Worm (Caenorhabditis elegans) whole organism, L1 larva: ENCODE measurements around the gene C14E2.1.

Source experiments
- C04F5.9 ChIP-seq: sonication (generic microtip); optimal IDR thresholded peaks from 2 replicates; lab custom pipeline; 2016; ENCODE audit warnings: missing genetic modification characterization, missing compliant biosample characterization
- alr-1 ChIP-seq: fragments of 200-800 bp; sonication (Bioruptor generic); optimal IDR thresholded peaks from 2 replicates; lab custom pipeline; 2018; ENCODE audit warnings: borderline replicate concordance, mild to moderate bottlenecking, missing genetic modification characterization, missing compliant biosample characterization
- ceh-8 ChIP-seq: fragments of 200-800 bp; sonication (Bioruptor generic); optimal IDR thresholded peaks from 2 replicates; lab custom pipeline; 2018; ENCODE audit warnings: mild to moderate bottlenecking, missing genetic modification characterization, moderate library complexity, missing compliant biosample characterization
- ceh-90 ChIP-seq: sonication (generic microtip); optimal IDR thresholded peaks from 2 replicates; lab custom pipeline; 2016; ENCODE audit warnings: missing genetic modification characterization, missing compliant biosample characterization
- dpl-1 ChIP-seq, 3 experiments: fragments of 150-350 bp in 2 of 3; sonication (generic microtip) in 1 of 3; optimal IDR thresholded peaks; 2 replicates each; lab custom pipeline; 2014 to 2017; ENCODE audit warnings: missing biosample characterization in 3 of 3, missing genetic modification characterization in 3 of 3, missing genetic modification reagents in 3 of 3
- dsc-1 ChIP-seq: sonication (generic microtip); optimal IDR thresholded peaks from 2 replicates; lab custom pipeline; 2016; ENCODE audit warnings: mild to moderate bottlenecking, missing genetic modification characterization, missing compliant biosample characterization
- efl-1 ChIP-seq, 4 experiments: fragments of 150-350 bp; optimal IDR thresholded peaks in 3 of 4; peaks in 1 of 4; 1 replicate in 1 of 4; 2 replicates in 3 of 4; lab custom pipeline; 2014; ENCODE audit warnings: missing biosample characterization in 2 of 4, missing genetic modification characterization in 2 of 4, missing genetic modification reagents in 2 of 4
- efl-3 ChIP-seq: fragments of 200-800 bp; sonication (Bioruptor generic); optimal IDR thresholded peaks from 2 replicates; lab custom pipeline; 2018; ENCODE audit warnings: mild to moderate bottlenecking, missing genetic modification characterization, missing compliant biosample characterization
- fkh-10 ChIP-seq: sonication (generic microtip); optimal IDR thresholded peaks from 2 replicates; lab custom pipeline; 2017; ENCODE audit warnings: missing biosample characterization, missing genetic modification reagents, missing genetic modification characterization
- fkh-8 ChIP-seq: sonication (generic microtip); optimal IDR thresholded peaks from 2 replicates; lab custom pipeline; 2016; ENCODE audit warnings: mild to moderate bottlenecking, missing genetic modification characterization, missing compliant biosample characterization
- hlh-4 ChIP-seq: sonication (generic microtip); optimal IDR thresholded peaks from 2 replicates; lab custom pipeline; 2016; ENCODE audit warnings: mild to moderate bottlenecking, missing genetic modification characterization, missing compliant biosample characterization
- isw-1 ChIP-seq: fragments of 200-800 bp; sonication (Bioruptor generic); IDR thresholded peaks from 2 replicates; pipeline ENCODE4 v1.3.6; 2022; ENCODE audit warnings: missing genetic modification characterization, missing compliant biosample characterization
- lin-15B ChIP-seq: fragments of 150-350 bp; sonication (generic microtip); optimal IDR thresholded peaks from 3 replicates; lab custom pipeline; 2014; ENCODE audit warnings: missing biosample characterization, missing genetic modification characterization
- lir-3 ChIP-seq: sonication (generic microtip); optimal IDR thresholded peaks from 2 replicates; lab custom pipeline; 2016; ENCODE audit warnings: mild to moderate bottlenecking, missing genetic modification characterization, moderate library complexity, missing compliant biosample characterization; ENCODE audit not compliant: poor library complexity
- mab-9 ChIP-seq: fragments of 200-800 bp; sonication (Bioruptor generic); IDR thresholded peaks from 2 replicates; pipeline ENCODE4 v1.3.6; 2022; ENCODE audit warnings: missing genetic modification reagents, missing genetic modification characterization, missing compliant biosample characterization
- mef-2 ChIP-seq: fragments of 150-350 bp; optimal IDR thresholded peaks from 2 replicates; lab custom pipeline; 2014; ENCODE audit warnings: missing biosample characterization, missing genetic modification characterization
- nhr-11 ChIP-seq: fragments of 150-350 bp; optimal IDR thresholded peaks from 2 replicates; lab custom pipeline; 2014; ENCODE audit warnings: missing biosample characterization, missing genetic modification characterization
- nhr-19 ChIP-seq: fragments of 200-800 bp; sonication (Bioruptor generic); conservative IDR thresholded peaks from 2 replicates; pipeline ENCODE4 v1.3.6; 2022; ENCODE audit warnings: missing genetic modification characterization, missing compliant biosample characterization
- nhr-237 ChIP-seq: fragments of 150-350 bp; optimal IDR thresholded peaks from 2 replicates; lab custom pipeline; 2014; ENCODE audit warnings: missing biosample characterization, missing genetic modification characterization
- nhr-47 ChIP-seq: sonication (generic microtip); optimal IDR thresholded peaks from 2 replicates; lab custom pipeline; 2016; ENCODE audit warnings: mild to moderate bottlenecking, missing genetic modification characterization, moderate library complexity, missing compliant biosample characterization
- nhr-71 ChIP-seq: sonication (generic microtip); optimal IDR thresholded peaks from 2 replicates; lab custom pipeline; 2016; ENCODE audit warnings: mild to moderate bottlenecking, missing genetic modification characterization, moderate library complexity, missing compliant biosample characterization
- nhr-77 ChIP-seq: fragments of 150-350 bp; optimal IDR thresholded peaks from 2 replicates; lab custom pipeline; 2014; ENCODE audit warnings: missing biosample characterization, missing genetic modification characterization
- skn-1 ChIP-seq: fragments of 150-350 bp; optimal IDR thresholded peaks from 2 replicates; lab custom pipeline; 2014; ENCODE audit warnings: missing biosample characterization, missing genetic modification characterization
- snpc-4 ChIP-seq: fragments of 150-350 bp; optimal IDR thresholded peaks from 2 replicates; lab custom pipeline; 2014; ENCODE audit warnings: missing biosample characterization, missing genetic modification characterization
- snu-23 ChIP-seq: sonication (generic microtip); optimal IDR thresholded peaks from 2 replicates; lab custom pipeline; 2016; ENCODE audit warnings: missing genetic modification characterization, missing compliant biosample characterization
- sptf-1 ChIP-seq: fragments of 150-350 bp; optimal IDR thresholded peaks from 2 replicates; lab custom pipeline; 2014; ENCODE audit warnings: missing biosample characterization, missing genetic modification characterization
- tbx-2 ChIP-seq: sonication (generic microtip); optimal IDR thresholded peaks from 2 replicates; lab custom pipeline; 2016; ENCODE audit warnings: missing genetic modification characterization, missing compliant biosample characterization
- unc-30 ChIP-seq: sonication (generic microtip); optimal IDR thresholded peaks from 2 replicates; lab custom pipeline; 2017; ENCODE audit warnings: missing biosample characterization, missing genetic modification characterization
- unc-62 ChIP-seq: fragments of 150-350 bp; optimal IDR thresholded peaks from 2 replicates; lab custom pipeline; 2014; ENCODE audit warnings: missing biosample characterization, missing genetic modification reagents, missing genetic modification characterization
- xbp-1 ChIP-seq: sonication (generic microtip); optimal IDR thresholded peaks from 2 replicates; lab custom pipeline; 2016; ENCODE audit warnings: missing genetic modification characterization, missing compliant biosample characterization
- zip-4 ChIP-seq: fragments of 200-800 bp; sonication (Bioruptor generic); optimal IDR thresholded peaks from 2 replicates; lab custom pipeline; 2018; ENCODE audit warnings: mild to moderate bottlenecking, missing genetic modification characterization, moderate library complexity, missing compliant biosample characterization
- ztf-11 ChIP-seq, 2 experiments: sonication (generic microtip); optimal IDR thresholded peaks; 2 replicates each; lab custom pipeline; 2016 to 2017; ENCODE audit warnings: missing genetic modification characterization in 2 of 2, missing biosample characterization in 1 of 2, missing compliant biosample characterization in 1 of 2
- ztf-4 ChIP-seq: fragments of 150-350 bp; optimal IDR thresholded peaks from 2 replicates; lab custom pipeline; 2014; ENCODE audit warnings: missing biosample characterization, missing genetic modification characterization

C14E2.1 gene

ce11 chrX:1826166-1826565, at the start of gene C14E2.1:
C14E2.1 (plus strand) TSS chrX:1826466.
- TF ChIP-seq nhr-237 (tag; lab: Kevin White, UChicago) = no peak
- no peak for TF ChIP-seq ceh-90 (tag; lab: Kevin White, UChicago)
- TF ChIP-seq alr-1 (tag; lab: Kevin White, UChicago) = no peak
- no peak for TF ChIP-seq snu-23 (GFP tag; lab: Kevin White, UChicago)
- no peak for TF ChIP-seq dpl-1 (GFP tag; optimal IDR thresholded peaks at IDR 0.05; lab: Kevin White, UChicago)
- TF ChIP-seq ztf-4 (tag; lab: Kevin White, UChicago) = no peak
- TF ChIP-seq unc-30 = no peak
- TF ChIP-seq C04F5.9 (tag; lab: Kevin White, UChicago) = no peak
- no peak for TF ChIP-seq nhr-47
- TF ChIP-seq skn-1 (tag; lab: Kevin White, UChicago) = no peak
- TF ChIP-seq zip-4 = no peak
- TF ChIP-seq xbp-1 (tag; lab: Kevin White, UChicago) = no peak
- no peak for TF ChIP-seq fkh-10 (GFP tag; lab: Kevin White, UChicago)
- TF ChIP-seq efl-3 (GFP tag; lab: Kevin White, UChicago) = no peak
- TF ChIP-seq nhr-71 = no peak
- no peak for TF ChIP-seq nhr-77 (tag; lab: Kevin White, UChicago)
- no peak for TF ChIP-seq mab-9 (GFP tag; lab: Robert Waterston, UW)
- TF ChIP-seq mef-2 (tag; lab: Kevin White, UChicago) = no peak
- TF ChIP-seq efl-1 (optimal IDR thresholded peaks at IDR 0.05; lab: Kevin White, UChicago) = no peak
- no peak for TF ChIP-seq efl-1 (GFP tag; optimal IDR thresholded peaks at IDR 0.05 in 1 of 2; lab: Kevin White, UChicago)

ce11 chrX:1777988-1778387, 48.3 kb upstream of the C14E2.1 start, which contains the start of gene elc-2:
elc-2 (minus strand) TSS chrX:1778088.
- TF ChIP-seq ceh-8 (GFP tag; lab: Kevin White, UChicago) (peak; percentile 56), nhr-77 (tag; lab: Kevin White, UChicago) (no peak)

ce11 chrX:1785692-1786091, 40.6 kb upstream of the C14E2.1 start:
- no peak for TF ChIP-seq xbp-1 (tag; lab: Kevin White, UChicago)
- TF ChIP-seq nhr-11 (tag; lab: Kevin White, UChicago) = no peak
- no peak for TF ChIP-seq unc-62 (GFP tag; lab: Kevin White, UChicago)
- no peak for TF ChIP-seq lir-3 (tag; lab: Kevin White, UChicago)
- TF ChIP-seq dsc-1 (tag; lab: Kevin White, UChicago) = no peak
- no peak for TF ChIP-seq nhr-47
- no peak for TF ChIP-seq efl-3 (GFP tag; lab: Kevin White, UChicago)
- TF ChIP-seq nhr-237 (tag; lab: Kevin White, UChicago) = no peak
- no peak for TF ChIP-seq snpc-4 (tag; lab: Kevin White, UChicago)
- TF ChIP-seq, all 84 proteins: peak for 0

ce11 chrX:1786607-1787006, 39.7 kb upstream of the C14E2.1 start, which contains the start of gene arg-1:
arg-1 (plus strand) TSS chrX:1786907.
- TF ChIP-seq nhr-19 (GFP tag; lab: Robert Waterston, UW) = no peak
- peak; percentile 7 for TF ChIP-seq dsc-1 (tag; lab: Kevin White, UChicago)
- TF ChIP-seq, all 84 proteins: peak for 1

ce11 chrX:1791095-1791494, 35.2 kb upstream of the C14E2.1 start:
- TF ChIP-seq efl-3 (GFP tag; lab: Kevin White, UChicago) (no peak), fkh-8 (tag; lab: Kevin White, UChicago) (no peak), hlh-4 (tag; lab: Kevin White, UChicago) (no peak), mab-9 (GFP tag; lab: Robert Waterston, UW) (no peak), fkh-10 (GFP tag; lab: Kevin White, UChicago) (no peak), ceh-8 (GFP tag; lab: Kevin White, UChicago) (no peak), xbp-1 (tag; lab: Kevin White, UChicago) (no peak), ztf-11 (tag; optimal IDR thresholded peaks at IDR 0.05; lab: Kevin White, UChicago) (no peak), lin-15B (tag; lab: Kevin White, UChicago) (no peak), tbx-2 (no peak), nhr-11 (tag; lab: Kevin White, UChicago) (no peak), sptf-1 (tag; lab: Kevin White, UChicago) (no peak), C04F5.9 (tag; lab: Kevin White, UChicago) (no peak), isw-1 (GFP tag; lab: Robert Waterston, UW) (no peak)
